Worm (Caenorhabditis elegans) whole organism, midembryonic: ENCODE measurements around the gene T10H4.13.

ENCODE experiments used
- T22C8.4 ChIP-seq: fragments of 200-800 bp; sonication (Bioruptor generic); IDR thresholded peaks from 2 replicates; pipeline ENCODE4 v1.3.6; 2022; ENCODE audit warnings: missing genetic modification characterization, missing compliant biosample characterization
- cog-1 ChIP-seq: sonication (generic microtip); optimal IDR thresholded peaks from 2 replicates; lab custom pipeline; 2016; ENCODE audit warnings: missing genetic modification characterization, missing compliant biosample characterization
- flt-1 ChIP-seq: fragments of 200-800 bp; sonication (Bioruptor generic); IDR thresholded peaks from 2 replicates; pipeline ENCODE4 v1.3.6; 2022; ENCODE audit warnings: missing genetic modification characterization, missing compliant biosample characterization
- klf-2 ChIP-seq: fragments of 200-800 bp; sonication (Bioruptor generic); conservative IDR thresholded peaks from 2 replicates; pipeline ENCODE4 v1.3.6; 2022; ENCODE audit warnings: missing genetic modification reagents, missing genetic modification characterization, missing compliant biosample characterization
- med-1 ChIP-seq: sonication (generic microtip); optimal IDR thresholded peaks from 2 replicates; lab custom pipeline; 2017; ENCODE audit warnings: missing genetic modification characterization, mild to moderate bottlenecking, missing compliant biosample characterization, antibody characterized with exemption, missing genetic modification reagents; ENCODE audit not compliant: insufficient read depth
- ref-1 ChIP-seq: fragments of 200-800 bp; sonication (Bioruptor generic); conservative IDR thresholded peaks from 2 replicates; pipeline ENCODE4 v1.3.6; 2022; ENCODE audit warnings: missing genetic modification reagents, missing genetic modification characterization, missing compliant biosample characterization
- tab-1 ChIP-seq: fragments of 200-800 bp; sonication (Bioruptor generic); IDR thresholded peaks from 2 replicates; pipeline ENCODE4 v1.3.6; 2022; ENCODE audit warnings: missing genetic modification characterization, missing compliant biosample characterization
- ztf-23 ChIP-seq: fragments of 200-800 bp; sonication (Bioruptor generic); IDR thresholded peaks from 2 replicates; pipeline ENCODE4 v1.3.6; 2022; ENCODE audit warnings: missing genetic modification reagents, missing genetic modification characterization, missing compliant biosample characterization
- ztf-29 ChIP-seq: fragments of 200-800 bp; sonication (Bioruptor generic); IDR thresholded peaks from 2 replicates; pipeline ENCODE4 v1.3.6; 2022; ENCODE audit warnings: missing genetic modification reagents, missing genetic modification characterization, missing compliant biosample characterization

Gene T10H4.13

ce11 chrV:15295436-15295835, 28.1 kb upstream of the T10H4.13 start:
- peak; percentile 91; the same call in 1 of the 2 replicates for TF ChIP-seq flt-1

ce11 chrV:15293865-15294264, 26.6 kb upstream of the T10H4.13 start, which contains the start of gene str-96:
Gene str-96 (minus strand): TSS chrV:15293965.
- TF ChIP-seq ref-1 (GFP tag; lab: Robert Waterston, UW): no peak

ce11 chrV:15290995-15291394, 23.7 kb upstream of the T10H4.13 start, which contains the start of gene cyp-34A2:
Gene cyp-34A2 (minus strand): TSS chrV:15291095.
- TF ChIP-seq cog-1 (tag; lab: Kevin White, UChicago) (no peak), ztf-23 (GFP tag; lab: Robert Waterston, UW) (no peak), klf-2 (no peak)

- TF ChIP-seq cog-1 (tag; lab: Kevin White, UChicago): no peak
- no peak for TF ChIP-seq ztf-23 (GFP tag; lab: Robert Waterston, UW)
- no peak for TF ChIP-seq klf-2
- no peak for TF ChIP-seq tab-1
- no peak for TF ChIP-seq ztf-29
- no peak for TF ChIP-seq med-1
Measured at ce11 chrV:15287856-15288255, 20.6 kb upstream of the T10H4.13 start, which contains the start of gene cyp-34A1. Gene cyp-34A1 (minus strand): TSS chrV:15287956.

ce11 chrV:15285984-15286383, 18.7 kb upstream of the T10H4.13 start:
- TF ChIP-seq flt-1 (no peak), ztf-29 (no peak), tab-1 (no peak), klf-2 (no peak), cog-1 (tag; lab: Kevin White, UChicago) (no peak), ztf-23 (GFP tag; lab: Robert Waterston, UW) (no peak), ref-1 (GFP tag; lab: Robert Waterston, UW) (no peak), T22C8.4 (no peak), med-1 (no peak)

ce11 chrV:15281279-15281949, 14.1 kb upstream of the T10H4.13 start, which contains the start of the genes srw-19 and srx-51:
Gene srw-19 (minus strand): TSS chrV:15281379.
Gene srx-51 (plus strand): TSS chrV:15281899.
- TF ChIP-seq ref-1 (GFP tag; lab: Robert Waterston, UW): no peak
- TF ChIP-seq flt-1: no peak

- TF ChIP-seq T22C8.4 (no peak), ref-1 (GFP tag; lab: Robert Waterston, UW) (no peak), tab-1 (no peak), med-1 (no peak), cog-1 (tag; lab: Kevin White, UChicago) (no peak), flt-1 (no peak), klf-2 (no peak), ztf-23 (GFP tag; lab: Robert Waterston, UW) (no peak), ztf-29 (no peak)
Measured at ce11 chrV:15276915-15277314, 9.6 kb upstream of the T10H4.13 start, which contains the start of gene srw-17. Gene srw-17 (minus strand): TSS chrV:15277015.

- TF ChIP-seq T22C8.4: no peak
- TF ChIP-seq cog-1 (tag; lab: Kevin White, UChicago): no peak
- TF ChIP-seq med-1: no peak
- no peak for TF ChIP-seq ztf-23 (GFP tag; lab: Robert Waterston, UW)
- TF ChIP-seq flt-1: no peak
- TF ChIP-seq ztf-29: no peak
- no peak for TF ChIP-seq ref-1 (GFP tag; lab: Robert Waterston, UW)
- no peak for TF ChIP-seq tab-1
- TF ChIP-seq klf-2: no peak
Measured at ce11 chrV:15274757-15275156, 7.5 kb upstream of the T10H4.13 start, which contains the start of gene srw-16. Gene srw-16 (minus strand): TSS chrV:15274857.

ce11 chrV:15272263-15272662, 5.0 kb upstream of the T10H4.13 start, which contains the start of gene T10H4.4:
Gene T10H4.4 (minus strand): TSS chrV:15272363.
- TF ChIP-seq ztf-23 (GFP tag; lab: Robert Waterston, UW) (no peak), klf-2 (no peak), med-1 (no peak), T22C8.4 (no peak), flt-1 (no peak), ztf-29 (no peak), tab-1 (no peak)

- TF ChIP-seq T22C8.4 (no peak), ref-1 (GFP tag; lab: Robert Waterston, UW) (no peak), ztf-23 (GFP tag; lab: Robert Waterston, UW) (no peak), flt-1 (no peak), med-1 (no peak), ztf-29 (no peak), klf-2 (no peak), tab-1 (no peak), cog-1 (tag; lab: Kevin White, UChicago) (no peak)
Measured at ce11 chrV:15268302-15268701, 997 bp upstream of the T10H4.13 start, which contains the start of gene srw-22. Gene srw-22 (plus strand): TSS chrV:15268602.

ce11 chrV:15265814-15266213, 1.5 kb downstream of the T10H4.13 start, which contains the start of gene M01B2.13:
Gene M01B2.13 (minus strand): TSS chrV:15265914.
- TF ChIP-seq ztf-23 (GFP tag; lab: Robert Waterston, UW) (no peak), ref-1 (GFP tag; lab: Robert Waterston, UW) (no peak), klf-2 (no peak), tab-1 (no peak)

ce11 chrV:15264131-15264530, 3.2 kb downstream of the T10H4.13 start, which contains the start of gene M01B2.12:
Gene M01B2.12 (minus strand): TSS chrV:15264231.
- TF ChIP-seq cog-1 (tag; lab: Kevin White, UChicago) (no peak), klf-2 (no peak), med-1 (no peak), ztf-23 (GFP tag; lab: Robert Waterston, UW) (no peak), flt-1 (no peak), tab-1 (no peak), T22C8.4 (no peak), ztf-29 (no peak), ref-1 (GFP tag; lab: Robert Waterston, UW) (no peak)
